Worm (Caenorhabditis elegans) whole organism, L4 larva: ENCODE results near the gene C10G8.2.

ENCODE experiments used
- F49E8.2 ChIP-seq: sonication (generic microtip); optimal IDR thresholded peaks from 2 replicates; lab custom pipeline; 2016; ENCODE audit warnings: missing compliant biosample characterization, mild to moderate bottlenecking, missing genetic modification characterization, borderline replicate concordance
- ZK337.2 ChIP-seq: fragments of 200-800 bp; sonication (Bioruptor generic); IDR thresholded peaks from 2 replicates; pipeline ENCODE4 v1.3.6; 2022; ENCODE audit warnings: missing genetic modification reagents, missing genetic modification characterization, missing compliant biosample characterization
- aha-1 ChIP-seq: fragments of 150-350 bp; peaks from one replicate; lab custom pipeline; 2014; ENCODE audit warnings: missing biosample characterization, missing genetic modification characterization
- ama-1 ChIP-seq: fragments of 150-350 bp; optimal IDR thresholded peaks from 2 replicates; lab custom pipeline; 2014; ENCODE audit warnings: inconsistent platforms, mixed read lengths
- arid-1 ChIP-seq: fragments of 200-800 bp; sonication (Bioruptor generic); conservative IDR thresholded peaks from 2 replicates; pipeline ENCODE4 v1.3.6; 2022; ENCODE audit warnings: missing genetic modification reagents, missing genetic modification characterization, missing compliant biosample characterization
- attf-4 ChIP-seq: sonication (generic microtip); optimal IDR thresholded peaks from 3 replicates; lab custom pipeline; 2017; ENCODE audit warnings: missing biosample characterization, missing genetic modification characterization
- ces-1 ChIP-seq: fragments of 150-350 bp; sonication (generic microtip); optimal IDR thresholded peaks from 4 replicates; lab custom pipeline; 2014; ENCODE audit warnings: missing biosample characterization, missing genetic modification reagents, missing genetic modification characterization
- ctbp-1 ChIP-seq: fragments of 200-800 bp; sonication (Bioruptor generic); IDR thresholded peaks from 2 replicates; pipeline ENCODE4 v1.3.6; 2022; ENCODE audit warnings: missing genetic modification reagents, missing genetic modification characterization, missing compliant biosample characterization
- dmd-6 ChIP-seq: fragments of 200-800 bp; sonication (Bioruptor generic); IDR thresholded peaks from 2 replicates; pipeline ENCODE4 v1.3.6; 2022; ENCODE audit warnings: missing genetic modification reagents, missing genetic modification characterization, missing compliant biosample characterization
- hif-1 ChIP-seq, 2 experiments: sonication (generic microtip); optimal IDR thresholded peaks; 2 replicates each; lab custom pipeline; 2016 to 2017; ENCODE audit warnings: missing compliant biosample characterization in 2 of 2, missing genetic modification characterization in 2 of 2, missing genetic modification reagents in 2 of 2, missing genotype in 2 of 2, mild to moderate bottlenecking in 1 of 2
- lim-7 ChIP-seq: fragments of 200-800 bp; sonication (Bioruptor generic); IDR thresholded peaks from 2 replicates; pipeline ENCODE4 v1.3.6; 2022; ENCODE audit warnings: missing genetic modification characterization, missing compliant biosample characterization
- lin-15B ChIP-seq: fragments of 150-350 bp; sonication (generic microtip); optimal IDR thresholded peaks from 3 replicates; lab custom pipeline; 2014; ENCODE audit warnings: missing biosample characterization, missing genetic modification characterization
- lir-3 ChIP-seq: sonication (generic microtip); optimal IDR thresholded peaks from 2 replicates; lab custom pipeline; 2016; ENCODE audit warnings: mild to moderate bottlenecking, missing genetic modification characterization, missing compliant biosample characterization
- madf-5 ChIP-seq, 2 experiments: fragments of 200-800 bp; sonication (Bioruptor generic); IDR thresholded peaks; 2 replicates each; pipeline ENCODE4 v1.3.6; 2022; ENCODE audit warnings: missing compliant biosample characterization in 2 of 2, missing genetic modification characterization in 2 of 2
- mxl-2 ChIP-seq: fragments of 200-800 bp; sonication (Bioruptor generic); conservative IDR thresholded peaks from 2 replicates; pipeline ENCODE4 v1.3.6; 2022; ENCODE audit warnings: missing genetic modification reagents, missing genetic modification characterization, missing compliant biosample characterization
- mxl-3 ChIP-seq: fragments of 200-800 bp; sonication (Bioruptor generic); optimal IDR thresholded peaks from 2 replicates; lab custom pipeline; 2018; ENCODE audit warnings: mild to moderate bottlenecking, missing genetic modification characterization, missing compliant biosample characterization
- nhr-111 ChIP-seq: fragments of 200-800 bp; sonication (Bioruptor generic); optimal IDR thresholded peaks from 2 replicates; lab custom pipeline; 2018; ENCODE audit warnings: mild to moderate bottlenecking, missing genetic modification characterization, missing compliant biosample characterization
- nhr-237 ChIP-seq: sonication (generic microtip); optimal IDR thresholded peaks from 2 replicates; lab custom pipeline; 2017; ENCODE audit warnings: missing biosample characterization, missing genetic modification characterization
- nhr-41 ChIP-seq: fragments of 200-800 bp; sonication (Bioruptor generic); IDR thresholded peaks from 2 replicates; pipeline ENCODE4 v1.3.6; 2022; ENCODE audit warnings: missing genetic modification reagents, missing genetic modification characterization, missing compliant biosample characterization
- nhr-42 ChIP-seq: fragments of 200-800 bp; sonication (Bioruptor generic); IDR thresholded peaks from 2 replicates; pipeline ENCODE4 v1.3.6; 2022; ENCODE audit warnings: missing genetic modification characterization, missing compliant biosample characterization
- nhr-6 ChIP-seq: fragments of 150-350 bp; optimal IDR thresholded peaks from 2 replicates; lab custom pipeline; 2014; ENCODE audit warnings: missing biosample characterization, missing genetic modification characterization
- saeg-2 ChIP-seq: fragments of 200-800 bp; sonication (Bioruptor generic); IDR thresholded peaks from 2 replicates; pipeline ENCODE4 v1.3.6; 2022; ENCODE audit warnings: missing genetic modification reagents, missing genetic modification characterization, missing compliant biosample characterization
- tra-1 ChIP-seq: fragments of 200-800 bp; sonication (Bioruptor generic); IDR thresholded peaks from 2 replicates; pipeline ENCODE4 v1.3.6; 2022; ENCODE audit warnings: missing genetic modification reagents, missing genetic modification characterization, missing compliant biosample characterization
- zfp-3 ChIP-seq: fragments of 200-800 bp; sonication (Bioruptor generic); conservative IDR thresholded peaks from 2 replicates; pipeline ENCODE4 v1.3.6; 2022; ENCODE audit warnings: missing genetic modification reagents, missing genetic modification characterization, missing compliant biosample characterization

C10G8.2 gene

DNA sequence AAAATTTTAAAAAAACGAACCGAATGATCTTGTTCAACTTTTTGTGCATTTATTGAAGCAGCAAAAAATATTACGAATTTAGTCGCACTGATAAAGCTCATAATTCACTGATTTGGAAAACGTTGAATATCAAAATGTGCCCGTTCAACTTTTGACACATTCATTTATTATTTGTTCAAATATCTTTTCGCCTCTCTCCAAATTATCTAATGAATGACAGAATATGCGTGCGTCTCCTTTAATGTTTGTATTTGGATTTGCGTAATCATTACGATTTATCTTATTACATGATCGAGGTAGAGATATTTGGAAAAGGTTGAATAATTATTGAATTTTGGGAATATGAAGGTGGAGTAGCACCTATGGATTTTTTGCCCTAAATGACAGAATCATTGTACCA, 35.3 kb downstream of the C10G8.2 start, which contains the start of gene T09D3.3 (continued):
- TF ChIP-seq attf-4 (tag; lab: Kevin White, UChicago): no peak
- no peak for TF ChIP-seq saeg-2 (GFP tag; lab: Robert Waterston, UW)
- no peak for TF ChIP-seq dmd-6
- TF ChIP-seq lim-7 (GFP tag; lab: Robert Waterston, UW): no peak
- TF ChIP-seq nhr-111 (GFP tag; lab: Kevin White, UChicago): no peak

- TF ChIP-seq lir-3 (tag; lab: Kevin White, UChicago) (no peak), nhr-6 (no peak), lin-15B (tag; lab: Kevin White, UChicago) (no peak)
These were observed 37.3 kb downstream of the C10G8.2 start, which contains the start of gene srd-9 for ce11 chrV:5351483-5351882. srd-9 (plus strand) TSS chrV:5351783.

- TF ChIP-seq ctbp-1 (no peak), aha-1 (tag; lab: Kevin White, UChicago) (peak; percentile 71)
- TF ChIP-seq, all 104 proteins: peak for 1
These were observed 44.6 kb downstream of the C10G8.2 start, which contains the start of gene nhr-216 for ce11 chrV:5358772-5359171. nhr-216 (minus strand) TSS chrV:5358872.

DNA sequence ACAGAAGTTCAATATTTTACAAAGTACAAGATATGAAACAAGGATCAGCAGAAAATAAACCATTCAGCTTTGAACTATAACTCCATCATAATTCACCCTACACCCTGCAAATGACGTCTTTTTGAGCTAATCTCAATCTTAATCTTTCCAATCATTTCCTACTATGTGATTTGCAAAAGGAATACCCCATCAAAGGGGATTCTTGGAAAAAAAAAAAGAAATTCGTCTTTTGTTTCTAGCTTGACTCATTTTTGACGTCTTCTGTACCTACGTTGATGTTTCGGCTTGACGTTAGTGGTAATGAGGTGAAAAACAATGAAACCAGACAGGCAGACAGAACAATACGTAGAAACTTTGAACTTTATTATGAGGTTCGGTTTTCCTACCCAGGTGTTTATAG, 48.0 kb downstream of the C10G8.2 start:
- TF ChIP-seq ama-1 (lab: Kevin White, UChicago) (no peak), mxl-3 (GFP tag; lab: Kevin White, UChicago) (no peak), madf-5 (GFP tag; IDR thresholded peaks at IDR 0.05; lab: Robert Waterston, UW) (no peak)

DNA sequence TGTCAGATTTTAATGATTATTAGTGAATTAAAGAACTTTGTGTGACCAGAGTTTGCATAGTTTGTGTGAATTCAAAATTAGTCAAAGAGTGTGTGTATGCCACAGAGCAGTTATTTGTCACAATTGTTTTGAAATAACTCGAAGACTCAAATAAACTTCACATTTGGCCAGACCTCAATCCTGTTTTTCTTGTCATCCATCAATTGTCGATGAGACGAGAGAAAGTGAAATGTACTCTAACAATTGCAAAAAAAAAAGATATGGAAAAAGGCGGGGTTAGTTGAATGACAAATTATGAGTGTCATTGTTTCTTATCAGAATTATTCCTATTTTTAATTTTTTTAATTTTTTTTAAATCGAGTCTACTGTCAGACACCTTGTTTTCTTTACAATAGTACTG, 50.7 kb downstream of the C10G8.2 start, which contains the start of gene T09D3.8:
Gene T09D3.8 (plus strand): TSS at position 301 of the 400 bp plus-strand sequence.
- TF ChIP-seq tra-1: no peak
- TF ChIP-seq nhr-41 (GFP tag; lab: Robert Waterston, UW): no peak
- no peak for TF ChIP-seq madf-5 (GFP tag; IDR thresholded peaks at IDR 0.05; lab: Robert Waterston, UW)
- TF ChIP-seq zfp-3 (GFP tag; lab: Robert Waterston, UW): no peak
- TF ChIP-seq hif-1 (tag; optimal IDR thresholded peaks at IDR 0.05; lab: Kevin White, UChicago): no peak
- TF ChIP-seq nhr-237 (tag; lab: Kevin White, UChicago): no peak
- TF ChIP-seq arid-1 (GFP tag; lab: Robert Waterston, UW): no peak
- no peak for TF ChIP-seq ama-1 (lab: Kevin White, UChicago)
- no peak for TF ChIP-seq ces-1 (GFP tag; lab: Kevin White, UChicago)
- TF ChIP-seq mxl-2 (GFP tag; lab: Robert Waterston, UW): no peak
- no peak for TF ChIP-seq ZK337.2 (GFP tag; lab: Robert Waterston, UW)
- no peak for TF ChIP-seq F49E8.2 (tag; lab: Kevin White, UChicago)
- TF ChIP-seq nhr-42: no peak
